Fruit fly (Drosophila melanogaster) whole organism, adult: ENCODE results near the gene Dus2.

ENCODE experiments used
- CG11617 ChIP-seq: fragments of 200-800 bp; sonication (Bioruptor generic); optimal IDR thresholded peaks from 2 replicates; lab custom pipeline; 2017; ENCODE audit warnings: mild to moderate bottlenecking, missing biosample characterization, missing genetic modification reagents, missing genetic modification characterization
- CG12768 ChIP-seq: fragments of 200-800 bp; sonication (Bioruptor generic); optimal IDR thresholded peaks from 2 replicates; lab custom pipeline; 2017; ENCODE audit warnings: missing biosample characterization, missing genetic modification characterization, mild to moderate bottlenecking, moderate library complexity, missing genetic modification reagents
- CG14711 ChIP-seq: fragments of 200-800 bp; sonication (Bioruptor generic); optimal IDR thresholded peaks from 2 replicates; lab custom pipeline; 2018; ENCODE audit warnings: missing biosample characterization, mild to moderate bottlenecking, missing genetic modification characterization, moderate library complexity
- CG1620 ChIP-seq: fragments of 200-800 bp; sonication (Bioruptor generic); optimal IDR thresholded peaks from 2 replicates; lab custom pipeline; 2016; ENCODE audit warnings: missing biosample characterization, missing genetic modification characterization
- CG33017 ChIP-seq: fragments of 200-800 bp; sonication (Bioruptor generic); optimal IDR thresholded peaks from 2 replicates; lab custom pipeline; 2018; ENCODE audit warnings: missing biosample characterization, mild to moderate bottlenecking, missing genetic modification characterization, moderate library complexity
- CG5204 ChIP-seq: fragments of 200-800 bp; sonication (Bioruptor generic); optimal IDR thresholded peaks from 2 replicates; lab custom pipeline; 2016; ENCODE audit warnings: missing biosample characterization, missing genetic modification characterization
- CG7045 ChIP-seq: fragments of 200-800 bp; sonication (Bioruptor generic); optimal IDR thresholded peaks from 2 replicates; lab custom pipeline; 2017; ENCODE audit warnings: missing biosample characterization, mild to moderate bottlenecking, missing genetic modification characterization
- CG7101 ChIP-seq: fragments of 200-800 bp; sonication (Bioruptor generic); optimal IDR thresholded peaks from 2 replicates; lab custom pipeline; 2018; ENCODE audit warnings: missing biosample characterization, mild to moderate bottlenecking, missing genetic modification characterization, moderate library complexity
- Clk ChIP-seq: fragments of 200-800 bp; sonication (Bioruptor generic); optimal IDR thresholded peaks from 2 replicates; lab custom pipeline; 2017; ENCODE audit warnings: missing biosample characterization, missing genetic modification characterization
- Crg-1 ChIP-seq: fragments of 200-800 bp; sonication (Bioruptor generic); optimal IDR thresholded peaks from 2 replicates; lab custom pipeline; 2016; ENCODE audit warnings: missing biosample characterization, missing genetic modification characterization
- Hr96 ChIP-seq: fragments of 200-800 bp; sonication (Bioruptor generic); optimal IDR thresholded peaks from 2 replicates; lab custom pipeline; 2016; ENCODE audit warnings: missing biosample characterization, missing genetic modification characterization
- Mnt ChIP-seq: fragments of 200-800 bp; sonication (Bioruptor generic); optimal IDR thresholded peaks from 2 replicates; lab custom pipeline; 2016; ENCODE audit warnings: missing biosample characterization, mild to moderate bottlenecking, missing genetic modification characterization
- bab1 ChIP-seq: fragments of 200-800 bp; sonication (Bioruptor generic); optimal IDR thresholded peaks from 3 replicates; lab custom pipeline; 2019; ENCODE audit warnings: missing biosample characterization, mild to moderate bottlenecking, missing genetic modification characterization, moderate library complexity
- cic ChIP-seq: fragments of 200-800 bp; sonication (Bioruptor generic); optimal IDR thresholded peaks from 2 replicates; lab custom pipeline; 2017; ENCODE audit warnings: missing biosample characterization, mild to moderate bottlenecking, missing genetic modification characterization, moderate library complexity
- cnc ChIP-seq, 2 experiments: fragments of >200 bp; optimal IDR thresholded peaks; 2 replicates each; lab custom pipeline; 2017
- kay ChIP-seq: fragments of 200-800 bp; sonication (Bioruptor generic); peaks from one replicate; lab custom pipeline; 2016; ENCODE audit warnings: missing biosample characterization, missing genetic modification characterization, borderline replicate concordance
- ovo ChIP-seq: fragments of 200-800 bp; sonication (Bioruptor generic); optimal IDR thresholded peaks from 2 replicates; lab custom pipeline; 2016; ENCODE audit warnings: missing biosample characterization, missing genetic modification characterization
- pad ChIP-seq: fragments of 200-800 bp; sonication (Bioruptor generic); optimal IDR thresholded peaks from 3 replicates; lab custom pipeline; 2017; ENCODE audit warnings: missing biosample characterization, missing genetic modification characterization, mild to moderate bottlenecking, moderate library complexity, missing genetic modification reagents
- tj ChIP-seq: fragments of 200-800 bp; sonication (Bioruptor generic); optimal IDR thresholded peaks from 3 replicates; lab custom pipeline; 2017; ENCODE audit warnings: missing biosample characterization, mild to moderate bottlenecking, missing genetic modification characterization, moderate library complexity
- toe ChIP-seq: fragments of 200-800 bp; sonication (Bioruptor generic); optimal IDR thresholded peaks from 2 replicates; lab custom pipeline; 2016; ENCODE audit warnings: missing biosample characterization, missing genetic modification characterization

Gene Dus2

dm6 chrX:14237873-14238394 lies at the start of gene Dus2, which contains the start of gene Fbxl4:
TSS of gene Dus2 (plus strand) at chrX:14237988.
TSS of gene Fbxl4 (minus strand) at chrX:14237923.
- peak; percentile 91 for TF ChIP-seq toe
- peak; percentile 63 for TF ChIP-seq Clk (GFP tag; lab: Kevin White, UChicago)
- no peak for TF ChIP-seq CG5204 (GFP tag; lab: Kevin White, UChicago)
- TF ChIP-seq bab1 (GFP tag; lab: Kevin White, UChicago) = peak; percentile 92
- TF ChIP-seq ovo (GFP tag; lab: Kevin White, UChicago) = peak; percentile 79
- peak; percentile 93 for TF ChIP-seq Hr96 (GFP tag; lab: Kevin White, UChicago)
- peak; percentile 88 for TF ChIP-seq Mnt
- TF ChIP-seq CG7101 (tag; lab: Kevin White, UChicago) = peak; percentile 87
- TF ChIP-seq cnc (optimal IDR thresholded peaks at IDR 0.05; lab: Kevin White, UChicago) = no peak
- TF ChIP-seq CG7045 = peak; percentile 81
- TF ChIP-seq cic (GFP tag; lab: Kevin White, UChicago) = no peak
- peak; percentile 94 for TF ChIP-seq CG1620 (GFP tag; lab: Kevin White, UChicago)
- TF ChIP-seq CG33017 (tag; lab: Kevin White, UChicago) = peak; percentile 61
- TF ChIP-seq CG14711 (tag; lab: Kevin White, UChicago) = peak; percentile 84
- TF ChIP-seq tj (GFP tag; lab: Kevin White, UChicago) = peak; percentile 81
- peak; percentile 81 for TF ChIP-seq Crg-1 (GFP tag; lab: Kevin White, UChicago)
- TF ChIP-seq kay (GFP tag; lab: Kevin White, UChicago) = no peak
- peak; percentile 83 for TF ChIP-seq pad
- peak; percentile 93 for TF ChIP-seq CG11617 (GFP tag; lab: Kevin White, UChicago)
- peak; percentile 79 for TF ChIP-seq CG12768

dm6 chrX:14189216-14189615 lies 48.6 kb upstream of the Dus2 start, which contains the start of gene CG11585:
TSS of gene CG11585 (plus strand) at chrX:14189516.
- no peak for TF ChIP-seq CG11617 (GFP tag; lab: Kevin White, UChicago)
- TF ChIP-seq pad = no peak
- no peak for TF ChIP-seq Crg-1 (GFP tag; lab: Kevin White, UChicago)
- no peak for TF ChIP-seq Clk (GFP tag; lab: Kevin White, UChicago)
- no peak for TF ChIP-seq cic (GFP tag; lab: Kevin White, UChicago)
- TF ChIP-seq CG33017 (tag; lab: Kevin White, UChicago) = no peak

dm6 chrX:14191918-14192317 lies 45.9 kb upstream of the Dus2 start, which contains the start of gene CG13403:
TSS of gene CG13403 (minus strand) at chrX:14192018.
- TF ChIP-seq cnc (optimal IDR thresholded peaks at IDR 0.05; lab: Kevin White, UChicago) (no peak), CG11617 (GFP tag; lab: Kevin White, UChicago) (no peak), ovo (GFP tag; lab: Kevin White, UChicago) (no peak), cic (GFP tag; lab: Kevin White, UChicago) (no peak), Hr96 (GFP tag; lab: Kevin White, UChicago) (no peak)

dm6 chrX:14193013-14193412 lies 44.8 kb upstream of the Dus2 start, which contains the start of gene yl:
TSS of gene yl (plus strand) at chrX:14193214.
- TF ChIP-seq ovo (GFP tag; lab: Kevin White, UChicago) = peak; percentile 93
- no peak for TF ChIP-seq cic (GFP tag; lab: Kevin White, UChicago)
- TF ChIP-seq tj (GFP tag; lab: Kevin White, UChicago) = no peak
- no peak for TF ChIP-seq CG5204 (GFP tag; lab: Kevin White, UChicago)

- no peak for TF ChIP-seq kay (GFP tag; lab: Kevin White, UChicago)
- no peak for TF ChIP-seq tj (GFP tag; lab: Kevin White, UChicago)
- TF ChIP-seq Mnt = no peak
- TF ChIP-seq Hr96 (GFP tag; lab: Kevin White, UChicago) = no peak
- TF ChIP-seq bab1 (GFP tag; lab: Kevin White, UChicago) = peak; percentile 38
Observed at dm6 chrX:14199967-14200531, 37.7 kb upstream of the Dus2 start, which contains the start of gene CG11590. TSS of gene CG11590 (plus strand) at chrX:14200178.

- TF ChIP-seq CG11617 (GFP tag; lab: Kevin White, UChicago) = no peak
- no peak for TF ChIP-seq CG5204 (GFP tag; lab: Kevin White, UChicago)
- no peak for TF ChIP-seq toe
- no peak for TF ChIP-seq pad
- no peak for TF ChIP-seq ovo (GFP tag; lab: Kevin White, UChicago)
Observed at dm6 chrX:14201178-14201577, 36.6 kb upstream of the Dus2 start, which contains the start of gene Prp16. TSS of gene Prp16 (plus strand) at chrX:14201362.

- TF ChIP-seq ovo (GFP tag; lab: Kevin White, UChicago) (no peak), Mnt (no peak), cnc (optimal IDR thresholded peaks at IDR 0.05; lab: Kevin White, UChicago) (no peak), bab1 (GFP tag; lab: Kevin White, UChicago) (peak; percentile 39), CG7101 (tag; lab: Kevin White, UChicago) (no peak), tj (GFP tag; lab: Kevin White, UChicago) (no peak), toe (peak; percentile 12), CG33017 (tag; lab: Kevin White, UChicago) (peak; percentile 41), CG1620 (GFP tag; lab: Kevin White, UChicago) (no peak), Hr96 (GFP tag; lab: Kevin White, UChicago) (peak; percentile 42), CG14711 (tag; lab: Kevin White, UChicago) (peak; percentile 28), CG5204 (GFP tag; lab: Kevin White, UChicago) (no peak), cic (GFP tag; lab: Kevin White, UChicago) (no peak), kay (GFP tag; lab: Kevin White, UChicago) (peak; percentile 72), CG11617 (GFP tag; lab: Kevin White, UChicago) (peak; percentile 36), CG12768 (no peak), Clk (GFP tag; lab: Kevin White, UChicago) (no peak), CG7045 (peak; percentile 58), pad (peak; percentile 26), Crg-1 (GFP tag; lab: Kevin White, UChicago) (no peak)
Observed at dm6 chrX:14208426-14209208, 29.2 kb upstream of the Dus2 start.
